Worm (Caenorhabditis elegans) whole organism, midembryonic: ENCODE results near the gene daf-15.

ENCODE experiments used
- T22C8.4 ChIP-seq: fragments of 200-800 bp; sonication (Bioruptor generic); IDR thresholded peaks from 2 replicates; pipeline ENCODE4 v1.3.6; 2022; ENCODE audit warnings: missing genetic modification characterization, missing compliant biosample characterization
- cog-1 ChIP-seq: sonication (generic microtip); optimal IDR thresholded peaks from 2 replicates; lab custom pipeline; 2016; ENCODE audit warnings: missing genetic modification characterization, missing compliant biosample characterization
- flt-1 ChIP-seq: fragments of 200-800 bp; sonication (Bioruptor generic); IDR thresholded peaks from 2 replicates; pipeline ENCODE4 v1.3.6; 2022; ENCODE audit warnings: missing genetic modification characterization, missing compliant biosample characterization
- klf-2 ChIP-seq: fragments of 200-800 bp; sonication (Bioruptor generic); conservative IDR thresholded peaks from 2 replicates; pipeline ENCODE4 v1.3.6; 2022; ENCODE audit warnings: missing genetic modification reagents, missing genetic modification characterization, missing compliant biosample characterization
- med-1 ChIP-seq: sonication (generic microtip); optimal IDR thresholded peaks from 2 replicates; lab custom pipeline; 2017; ENCODE audit warnings: missing genetic modification characterization, mild to moderate bottlenecking, missing compliant biosample characterization, antibody characterized with exemption, missing genetic modification reagents; ENCODE audit not compliant: insufficient read depth
- ref-1 ChIP-seq: fragments of 200-800 bp; sonication (Bioruptor generic); conservative IDR thresholded peaks from 2 replicates; pipeline ENCODE4 v1.3.6; 2022; ENCODE audit warnings: missing genetic modification reagents, missing genetic modification characterization, missing compliant biosample characterization
- tab-1 ChIP-seq: fragments of 200-800 bp; sonication (Bioruptor generic); IDR thresholded peaks from 2 replicates; pipeline ENCODE4 v1.3.6; 2022; ENCODE audit warnings: missing genetic modification characterization, missing compliant biosample characterization
- ztf-23 ChIP-seq: fragments of 200-800 bp; sonication (Bioruptor generic); IDR thresholded peaks from 2 replicates; pipeline ENCODE4 v1.3.6; 2022; ENCODE audit warnings: missing genetic modification reagents, missing genetic modification characterization, missing compliant biosample characterization
- ztf-29 ChIP-seq: fragments of 200-800 bp; sonication (Bioruptor generic); IDR thresholded peaks from 2 replicates; pipeline ENCODE4 v1.3.6; 2022; ENCODE audit warnings: missing genetic modification reagents, missing genetic modification characterization, missing compliant biosample characterization

Gene daf-15

DNA sequence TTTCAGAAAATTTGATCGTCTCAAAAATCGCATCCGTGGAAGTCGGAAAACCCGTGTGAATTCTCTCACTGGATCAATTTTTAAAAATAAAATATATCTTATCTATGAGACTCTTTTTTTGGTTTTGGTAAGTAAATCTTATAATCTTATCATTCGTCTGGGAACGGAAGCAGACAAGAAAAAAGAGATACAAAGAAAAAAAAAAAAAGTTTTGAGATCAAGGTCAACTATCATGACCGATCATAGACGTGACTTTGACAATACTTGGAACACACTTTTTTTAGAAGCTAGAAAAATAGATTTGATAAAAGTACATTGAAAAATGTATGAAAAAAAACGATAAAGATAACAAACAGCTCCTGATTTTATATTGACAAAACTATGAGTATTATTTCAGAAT lies 9.5 kb upstream of the daf-15 start:
- TF ChIP-seq ztf-23 (GFP tag; lab: Robert Waterston, UW) (no peak), tab-1 (GFP tag; lab: Robert Waterston, UW) (no peak)

- no peak for TF ChIP-seq ref-1
- TF ChIP-seq ztf-23 (GFP tag; lab: Robert Waterston, UW): no peak
- no peak for TF ChIP-seq tab-1 (GFP tag; lab: Robert Waterston, UW)
- TF ChIP-seq ztf-29 (GFP tag; lab: Robert Waterston, UW): no peak
- no peak for TF ChIP-seq T22C8.4 (GFP tag; lab: Robert Waterston, UW)
- no peak for TF ChIP-seq cog-1
- no peak for TF ChIP-seq med-1 (GFP tag; lab: Kevin White, UChicago)
- TF ChIP-seq klf-2 (GFP tag; lab: Robert Waterston, UW): no peak
- TF ChIP-seq flt-1 (GFP tag; lab: Robert Waterston, UW): no peak
Observed at ce11 chrIV:9378272-9378671, 7.7 kb upstream of the daf-15 start, which contains the start of gene C10C5.4. Gene C10C5.4, plus strand, starts transcription at chrIV:9378552.

ce11 chrIV:9381136-9381535 lies 4.9 kb upstream of the daf-15 start, which contains the start of gene C10C5.5:
Gene C10C5.5, plus strand, starts transcription at chrIV:9381436.
- TF ChIP-seq klf-2 (GFP tag; lab: Robert Waterston, UW) (no peak), flt-1 (GFP tag; lab: Robert Waterston, UW) (no peak), tab-1 (GFP tag; lab: Robert Waterston, UW) (no peak), cog-1 (no peak), med-1 (GFP tag; lab: Kevin White, UChicago) (no peak), ztf-23 (GFP tag; lab: Robert Waterston, UW) (no peak), T22C8.4 (GFP tag; lab: Robert Waterston, UW) (no peak), ztf-29 (GFP tag; lab: Robert Waterston, UW) (no peak), ref-1 (no peak)

ce11 chrIV:9384826-9385225 lies 1.2 kb upstream of the daf-15 start, which contains the start of gene C10C5.7:
Gene C10C5.7, plus strand, starts transcription at chrIV:9385126.
- TF ChIP-seq klf-2 (GFP tag; lab: Robert Waterston, UW): no peak

ce11 chrIV:9396118-9396517 lies 10.1 kb downstream of the daf-15 start, which contains the start of gene col-121:
Gene col-121, minus strand, starts transcription at chrIV:9396218.
- TF ChIP-seq med-1 (GFP tag; lab: Kevin White, UChicago) (no peak), tab-1 (GFP tag; lab: Robert Waterston, UW) (no peak), flt-1 (GFP tag; lab: Robert Waterston, UW) (no peak), ztf-29 (GFP tag; lab: Robert Waterston, UW) (no peak), ztf-23 (GFP tag; lab: Robert Waterston, UW) (no peak), cog-1 (no peak), ref-1 (no peak), T22C8.4 (GFP tag; lab: Robert Waterston, UW) (no peak), klf-2 (GFP tag; lab: Robert Waterston, UW) (no peak)

DNA sequence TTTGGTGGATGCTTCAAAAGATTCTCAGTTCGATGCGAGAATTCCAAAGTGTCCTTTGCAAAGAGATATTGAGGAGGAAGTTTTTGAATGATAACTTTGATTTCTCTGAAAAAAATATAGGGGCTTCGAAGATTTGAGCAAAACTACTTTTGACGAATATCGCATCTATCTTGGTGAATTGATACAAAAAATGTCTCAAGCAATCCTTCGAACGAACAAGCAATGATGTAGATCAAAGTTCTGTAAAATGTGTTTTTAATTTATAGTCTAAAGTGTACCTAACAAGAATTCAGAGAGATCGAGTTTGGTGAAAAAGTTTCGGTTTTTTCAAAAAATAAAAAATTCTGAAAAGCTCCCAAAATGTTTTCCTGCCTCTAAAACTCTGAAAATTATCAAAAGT lies 11.3 kb downstream of the daf-15 start, which contains the start of gene F56D5.3:
TSS of gene F56D5.3 (plus strand) at position 301 of the 400 bp plus-strand sequence.
- no peak for TF ChIP-seq ref-1
- no peak for TF ChIP-seq med-1 (GFP tag; lab: Kevin White, UChicago)
- TF ChIP-seq cog-1: no peak
- TF ChIP-seq ztf-23 (GFP tag; lab: Robert Waterston, UW): no peak
- no peak for TF ChIP-seq T22C8.4 (GFP tag; lab: Robert Waterston, UW)
- TF ChIP-seq klf-2 (GFP tag; lab: Robert Waterston, UW): no peak
- TF ChIP-seq ztf-29 (GFP tag; lab: Robert Waterston, UW): no peak
- TF ChIP-seq tab-1 (GFP tag; lab: Robert Waterston, UW): no peak
- no peak for TF ChIP-seq flt-1 (GFP tag; lab: Robert Waterston, UW)

DNA sequence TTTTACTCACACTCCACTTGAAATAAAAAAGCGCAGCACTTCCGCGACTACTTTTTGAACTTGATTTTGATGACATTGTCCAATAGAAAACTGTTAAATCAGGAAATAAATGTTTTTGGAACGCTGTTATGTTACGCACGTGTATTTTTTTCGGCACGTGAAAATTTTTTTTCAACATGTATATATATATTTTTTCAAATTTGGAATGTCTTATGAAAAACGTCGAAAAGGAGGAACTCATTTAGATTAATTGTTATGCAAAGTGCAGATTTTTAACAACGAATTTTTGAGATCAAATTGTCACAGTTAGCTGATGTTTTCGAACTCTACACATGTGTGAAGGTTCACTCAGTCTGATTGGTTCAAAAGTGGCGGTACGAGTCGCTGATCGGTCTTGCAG lies 12.5 kb downstream of the daf-15 start, which contains the start of gene F56D5.2:
TSS of gene F56D5.2 (minus strand) at position 101 of the 400 bp plus-strand sequence.
- TF ChIP-seq ztf-23 (GFP tag; lab: Robert Waterston, UW): no peak
- TF ChIP-seq flt-1 (GFP tag; lab: Robert Waterston, UW): no peak
- no peak for TF ChIP-seq klf-2 (GFP tag; lab: Robert Waterston, UW)
- TF ChIP-seq cog-1: no peak
- TF ChIP-seq T22C8.4 (GFP tag; lab: Robert Waterston, UW): no peak
- TF ChIP-seq ref-1: no peak

ce11 chrIV:9401715-9402114 lies 15.7 kb downstream of the daf-15 start, which contains the start of gene F56D5.6:
Gene F56D5.6, plus strand, starts transcription at chrIV:9401922.
- TF ChIP-seq med-1 (GFP tag; lab: Kevin White, UChicago) (no peak), ztf-23 (GFP tag; lab: Robert Waterston, UW) (no peak), T22C8.4 (GFP tag; lab: Robert Waterston, UW) (no peak), tab-1 (GFP tag; lab: Robert Waterston, UW) (no peak), klf-2 (GFP tag; lab: Robert Waterston, UW) (no peak), ref-1 (no peak), flt-1 (GFP tag; lab: Robert Waterston, UW) (no peak), ztf-29 (GFP tag; lab: Robert Waterston, UW) (no peak), cog-1 (no peak)

DNA sequence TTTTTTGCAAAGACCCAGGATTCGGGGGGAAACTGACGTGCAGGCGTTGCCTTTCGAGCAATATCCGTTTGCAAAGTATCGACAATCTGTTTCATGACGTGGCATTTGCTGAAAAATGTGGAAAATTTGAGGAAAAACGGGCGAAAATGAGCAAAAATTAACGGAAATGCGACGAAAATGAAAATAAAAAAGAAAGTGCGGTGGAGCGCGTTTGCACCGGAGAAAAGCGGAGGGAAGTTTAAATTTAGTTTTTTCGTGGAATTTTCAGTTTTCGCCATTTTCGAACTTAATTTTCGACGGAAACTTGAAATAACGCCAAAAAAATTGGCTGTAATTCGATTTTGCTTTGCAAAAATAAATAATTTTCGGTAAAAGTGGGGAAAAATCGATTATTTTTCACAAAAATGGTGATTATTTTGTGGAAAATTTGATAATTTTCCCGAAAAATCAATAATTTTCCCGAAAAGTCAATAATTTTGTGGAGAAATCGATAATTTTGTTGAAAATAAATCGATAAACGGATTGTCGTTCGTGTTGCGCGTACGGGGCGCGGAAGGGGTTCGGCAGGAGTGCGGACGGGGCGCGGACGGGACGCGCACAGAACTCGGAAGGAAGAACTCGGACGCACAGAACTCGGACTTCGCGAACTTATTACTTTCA lies 17.9 kb downstream of the daf-15 start:
- TF ChIP-seq klf-2 (GFP tag; lab: Robert Waterston, UW) (no peak), ref-1 (no peak), tab-1 (GFP tag; lab: Robert Waterston, UW) (no peak), T22C8.4 (GFP tag; lab: Robert Waterston, UW) (peak; percentile 64), ztf-29 (GFP tag; lab: Robert Waterston, UW) (no peak), flt-1 (GFP tag; lab: Robert Waterston, UW) (no peak)

DNA sequence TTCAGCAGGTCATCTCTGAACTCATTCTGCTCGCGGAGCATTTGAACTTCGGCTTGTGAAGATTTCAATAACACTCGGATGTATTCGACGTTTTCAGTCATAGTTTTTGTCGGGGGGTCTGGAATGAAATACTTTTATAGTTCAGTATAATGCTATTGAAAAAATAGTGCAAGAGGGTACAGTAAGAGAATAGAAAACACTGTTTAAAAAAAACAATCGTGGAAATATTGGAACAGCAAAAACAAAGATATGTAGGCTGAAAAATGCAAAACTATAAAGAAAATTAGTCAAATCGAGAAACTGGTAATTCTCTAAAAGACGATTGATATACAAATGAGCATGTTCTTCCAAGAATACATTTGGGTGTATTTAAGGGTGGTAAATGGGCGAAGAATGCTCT lies 22.0 kb downstream of the daf-15 start, which contains the start of gene F56D5.5:
TSS of gene F56D5.5 (minus strand) at position 101 of the 400 bp plus-strand sequence.
- TF ChIP-seq ztf-23 (GFP tag; lab: Robert Waterston, UW) (no peak), med-1 (GFP tag; lab: Kevin White, UChicago) (no peak), klf-2 (GFP tag; lab: Robert Waterston, UW) (no peak), tab-1 (GFP tag; lab: Robert Waterston, UW) (no peak), ref-1 (no peak), ztf-29 (GFP tag; lab: Robert Waterston, UW) (no peak), T22C8.4 (GFP tag; lab: Robert Waterston, UW) (no peak), cog-1 (no peak), flt-1 (GFP tag; lab: Robert Waterston, UW) (no peak)
